Worm (Caenorhabditis elegans) whole organism, young adult: ENCODE data around the gene F59A1.16.

Source experiments
- B0261.1 ChIP-seq: sonication (generic microtip); optimal IDR thresholded peaks from 2 replicates; lab custom pipeline; 2016; ENCODE audit warnings: mild to moderate bottlenecking, missing genetic modification characterization, moderate library complexity, missing compliant biosample characterization
- B0336.3 ChIP-seq: fragments of 200-800 bp; sonication (Bioruptor generic); IDR thresholded peaks from 2 replicates; pipeline ENCODE4 v1.3.6; 2022; ENCODE audit warnings: missing genetic modification characterization, missing compliant biosample characterization
- C06A6.2 ChIP-seq: fragments of 200-800 bp; sonication (Bioruptor generic); conservative IDR thresholded peaks from 2 replicates; pipeline ENCODE4 v1.3.6; 2022; ENCODE audit warnings: missing genetic modification characterization, missing compliant biosample characterization
- C17E4.6 ChIP-seq: fragments of 200-800 bp; sonication (Bioruptor generic); IDR thresholded peaks from 2 replicates; pipeline ENCODE4 v1.3.6; 2022; ENCODE audit warnings: missing genetic modification reagents, missing genetic modification characterization, missing compliant biosample characterization
- K11D2.4 ChIP-seq: fragments of 200-800 bp; sonication (Bioruptor generic); IDR thresholded peaks from 2 replicates; pipeline ENCODE4 v1.3.6; 2022; ENCODE audit warnings: missing genetic modification reagents, missing genetic modification characterization, missing compliant biosample characterization
- T07F8.4 ChIP-seq: sonication (generic microtip); optimal IDR thresholded peaks from 2 replicates; lab custom pipeline; 2016; ENCODE audit warnings: mild to moderate bottlenecking, missing genetic modification characterization, moderate library complexity, missing compliant biosample characterization
- T26A5.8 ChIP-seq: sonication (generic microtip); optimal IDR thresholded peaks from 2 replicates; lab custom pipeline; 2016; ENCODE audit warnings: missing genetic modification characterization, missing compliant biosample characterization
- Y53G8AR.9 ChIP-seq: fragments of 200-800 bp; sonication (Bioruptor generic); conservative IDR thresholded peaks from 2 replicates; pipeline ENCODE4 v1.3.6; 2022; ENCODE audit warnings: missing genetic modification reagents, missing genetic modification characterization, missing compliant biosample characterization
- Y95B8A.8 ChIP-seq: fragments of 200-800 bp; sonication (Bioruptor generic); IDR thresholded peaks from 2 replicates; pipeline ENCODE4 v1.3.6; 2022; ENCODE audit warnings: missing genetic modification reagents, missing genetic modification characterization, missing compliant biosample characterization
- aptf-3 ChIP-seq: fragments of 200-800 bp; sonication (Bioruptor generic); IDR thresholded peaks from 2 replicates; pipeline ENCODE4 v1.3.6; 2022; ENCODE audit warnings: missing genetic modification characterization, missing compliant biosample characterization
- atf-7 ChIP-seq: sonication (generic microtip); optimal IDR thresholded peaks from 2 replicates; lab custom pipeline; 2017; ENCODE audit warnings: mild to moderate bottlenecking, missing genetic modification characterization, missing compliant biosample characterization
- attf-5 ChIP-seq: fragments of 200-800 bp; sonication (Bioruptor generic); optimal IDR thresholded peaks from 2 replicates; lab custom pipeline; 2018; ENCODE audit warnings: mild to moderate bottlenecking, missing genetic modification characterization, missing compliant biosample characterization
- attf-6 ChIP-seq: fragments of 200-800 bp; sonication (Bioruptor generic); IDR thresholded peaks from 2 replicates; pipeline ENCODE4 v1.3.6; 2022; ENCODE audit warnings: missing genetic modification reagents, missing genetic modification characterization, missing compliant biosample characterization
- cebp-1 ChIP-seq, 2 experiments: fragments of 200-800 bp in 1 of 2; sonication (Bioruptor generic) in 1 of 2; sonication (generic microtip) in 1 of 2; IDR thresholded peaks in 1 of 2; optimal IDR thresholded peaks in 1 of 2; 2 replicates each; pipeline versions ENCODE4 v1.3.6 to Lab custom; 2017 to 2022; ENCODE audit warnings: missing compliant biosample characterization in 2 of 2, missing genetic modification characterization in 2 of 2, mild to moderate bottlenecking in 1 of 2, missing genetic modification reagents in 1 of 2, moderate library complexity in 1 of 2
- ceh-40 ChIP-seq: fragments of 200-800 bp; sonication (Bioruptor generic); IDR thresholded peaks from 2 replicates; pipeline ENCODE4 v1.3.6; 2022; ENCODE audit warnings: missing genetic modification characterization, missing compliant biosample characterization
- dox-1 ChIP-seq: fragments of 200-800 bp; sonication (Bioruptor generic); IDR thresholded peaks from 2 replicates; pipeline ENCODE4 v1.3.6; 2022; ENCODE audit warnings: missing genetic modification reagents, missing genetic modification characterization, missing compliant biosample characterization
- ets-4 ChIP-seq: fragments of 200-800 bp; sonication (Bioruptor generic); optimal IDR thresholded peaks from 2 replicates; lab custom pipeline; 2018; ENCODE audit warnings: mild to moderate bottlenecking, missing genetic modification characterization, missing compliant biosample characterization
- fkh-3 ChIP-seq: sonication (generic microtip); optimal IDR thresholded peaks from 2 replicates; lab custom pipeline; 2016; ENCODE audit warnings: mild to moderate bottlenecking, missing genetic modification characterization, missing compliant biosample characterization
- let-607 ChIP-seq, 2 experiments: fragments of 200-800 bp in 1 of 2; sonication (Bioruptor generic) in 1 of 2; sonication (generic microtip) in 1 of 2; optimal IDR thresholded peaks; 2 replicates each; lab custom pipeline; 2016 to 2018; ENCODE audit warnings: mild to moderate bottlenecking in 2 of 2, missing compliant biosample characterization in 2 of 2, missing genetic modification characterization in 2 of 2, moderate library complexity in 2 of 2, missing genotype in 1 of 2
- lin-26 ChIP-seq: fragments of 200-800 bp; sonication (Bioruptor generic); IDR thresholded peaks from 2 replicates; pipeline ENCODE4 v1.3.6; 2022; ENCODE audit warnings: missing genetic modification reagents, missing genetic modification characterization, missing compliant biosample characterization
- lsl-1 ChIP-seq: fragments of 200-800 bp; sonication (Bioruptor generic); optimal IDR thresholded peaks from 2 replicates; lab custom pipeline; 2018; ENCODE audit warnings: mild to moderate bottlenecking, missing genetic modification characterization, moderate library complexity, missing compliant biosample characterization
- madf-10 ChIP-seq: sonication (generic microtip); optimal IDR thresholded peaks from 2 replicates; lab custom pipeline; 2016; ENCODE audit warnings: mild to moderate bottlenecking, missing genetic modification characterization, missing compliant biosample characterization
- mcd-1 ChIP-seq: fragments of 200-800 bp; sonication (Bioruptor generic); IDR thresholded peaks from 2 replicates; pipeline ENCODE4 v1.3.6; 2022; ENCODE audit warnings: missing genetic modification reagents, missing genetic modification characterization, missing compliant biosample characterization
- nfyb-1 ChIP-seq: fragments of 200-800 bp; sonication (Bioruptor generic); IDR thresholded peaks from 2 replicates; pipeline ENCODE4 v1.3.6; 2022; ENCODE audit warnings: missing genetic modification reagents, missing genetic modification characterization, missing compliant biosample characterization
- nhr-80 ChIP-seq: sonication (generic microtip); optimal IDR thresholded peaks from 2 replicates; lab custom pipeline; 2016; ENCODE audit warnings: missing genetic modification characterization, missing compliant biosample characterization
- nhr-90 ChIP-seq: sonication (generic microtip); optimal IDR thresholded peaks from 2 replicates; lab custom pipeline; 2016; ENCODE audit warnings: missing genotype, mild to moderate bottlenecking, missing genetic modification characterization, missing compliant biosample characterization
- pha-4 ChIP-seq: fragments of 150-350 bp; sonication (generic microtip); optimal IDR thresholded peaks from 2 replicates; lab custom pipeline; 2014; ENCODE audit warnings: missing biosample characterization, missing genetic modification reagents, missing genetic modification characterization
- rec-8 ChIP-seq, 2 experiments: sonication (generic microtip); optimal IDR thresholded peaks; 2 replicates each; lab custom pipeline; 2016; ENCODE audit warnings: mild to moderate bottlenecking in 2 of 2, missing genetic modification characterization in 2 of 2, missing genetic modification reagents in 2 of 2, missing genotype in 2 of 2, missing biosample characterization in 1 of 2, missing compliant biosample characterization in 1 of 2, moderate library complexity in 1 of 2
- rpc-1 ChIP-seq, 2 experiments: fragments of 150-350 bp in 1 of 2; sonication (generic microtip) in 1 of 2; optimal IDR thresholded peaks; 2 replicates each; lab custom pipeline; 2014 to 2018; ENCODE audit warnings: missing biosample characterization in 1 of 2, missing genetic modification characterization in 1 of 2, missing genetic modification reagents in 1 of 2, missing genotype in 1 of 2
- snpc-4 ChIP-seq, 5 experiments: fragments of 150-350 bp in 1 of 5; sonication (generic microtip) in 4 of 5; optimal IDR thresholded peaks; 2 replicates each; lab custom pipeline; 2014 to 2018; ENCODE audit warnings: missing genetic modification characterization in 5 of 5, missing biosample characterization in 3 of 5, antibody characterized with exemption in 2 of 5, mild to moderate bottlenecking in 2 of 5, missing compliant biosample characterization in 2 of 5, missing genotype in 2 of 5, moderate library complexity in 2 of 5, missing genetic modification reagents in 1 of 5
- tbp1 ChIP-seq: fragments of 200-800 bp; sonication (Bioruptor generic); optimal IDR thresholded peaks from 2 replicates; lab custom pipeline; 2018; ENCODE audit warnings: mild to moderate bottlenecking, missing genetic modification characterization, missing compliant biosample characterization
- unc-62 ChIP-seq: fragments of 150-350 bp; optimal IDR thresholded peaks from 2 replicates; lab custom pipeline; 2014; ENCODE audit warnings: missing biosample characterization, missing genetic modification reagents, missing genetic modification characterization
- xnd-1 ChIP-seq: sonication (generic microtip); optimal IDR thresholded peaks from 2 replicates; lab custom pipeline; 2016; ENCODE audit warnings: missing genotype, missing genetic modification reagents, missing genetic modification characterization, missing compliant biosample characterization
- zim-3 ChIP-seq: sonication (generic microtip); optimal IDR thresholded peaks from 2 replicates; lab custom pipeline; 2017; ENCODE audit warnings: mild to moderate bottlenecking, missing genetic modification characterization, moderate library complexity, missing compliant biosample characterization
- ztf-18 ChIP-seq: sonication (generic microtip); optimal IDR thresholded peaks from 2 replicates; lab custom pipeline; 2016; ENCODE audit warnings: missing genotype, mild to moderate bottlenecking, missing genetic modification characterization, missing compliant biosample characterization
- ztf-22 ChIP-seq: fragments of 200-800 bp; sonication (Bioruptor generic); optimal IDR thresholded peaks from 2 replicates; lab custom pipeline; 2018; ENCODE audit warnings: mild to moderate bottlenecking, missing genetic modification characterization, moderate library complexity, missing compliant biosample characterization
- ztf-26 ChIP-seq: sonication (generic microtip); optimal IDR thresholded peaks from 2 replicates; lab custom pipeline; 2017; ENCODE audit warnings: missing genetic modification characterization, missing compliant biosample characterization
- ztf-28 ChIP-seq: fragments of 200-800 bp; sonication (Bioruptor generic); IDR thresholded peaks from 2 replicates; pipeline ENCODE4 v1.3.6; 2022; ENCODE audit warnings: missing genetic modification reagents, missing genetic modification characterization, missing compliant biosample characterization
- ztf-3 ChIP-seq: fragments of 200-800 bp; sonication (Bioruptor generic); optimal IDR thresholded peaks from 2 replicates; lab custom pipeline; 2018; ENCODE audit warnings: mild to moderate bottlenecking, missing genetic modification characterization, missing compliant biosample characterization

F59A1.16 gene

ce11 chrV:17724704-17725103 is 39.9 kb upstream of the F59A1.16 start, which contains the start of gene fat-5:
fat-5 (plus strand) TSS chrV:17725004.
- TF ChIP-seq ztf-18 (tag; lab: Kevin White, UChicago) (no peak), rec-8 (tag; optimal IDR thresholded peaks at IDR 0.05; lab: Kevin White, UChicago) (no peak), lsl-1 (GFP tag; lab: Kevin White, UChicago) (no peak), lin-26 (no peak), aptf-3 (GFP tag; lab: Robert Waterston, UW) (no peak), ztf-28 (GFP tag; lab: Robert Waterston, UW) (no peak), Y53G8AR.9 (GFP tag; lab: Robert Waterston, UW) (no peak)

- TF ChIP-seq fkh-3 = no peak
- no peak for TF ChIP-seq ceh-40 (GFP tag; lab: Robert Waterston, UW)
- TF ChIP-seq nhr-80 (tag; lab: Kevin White, UChicago) = peak; percentile 44
These were observed 38.5 kb upstream of the F59A1.16 start for ce11 chrV:17723142-17723781.

- TF ChIP-seq lin-26 = peak; percentile 57; the same call in 1 of the 2 replicates
- peak; percentile 13 for TF ChIP-seq rpc-1 (optimal IDR thresholded peaks at IDR 0.05; lab: Kevin White, UChicago)
- peak; percentile 67 for TF ChIP-seq rpc-1 (tag; optimal IDR thresholded peaks at IDR 0.05; lab: Kevin White, UChicago)
- TF ChIP-seq C06A6.2 (GFP tag; lab: Robert Waterston, UW) = no peak
- TF ChIP-seq C17E4.6 (GFP tag; lab: Robert Waterston, UW) = no peak
- TF ChIP-seq tbp1 (GFP tag; lab: Kevin White, UChicago) = peak; percentile 72
- TF ChIP-seq attf-6 (GFP tag; lab: Robert Waterston, UW) = 0 out of 2 replicates have a peak, but pooled peaks have one; percentile 38
- peak; percentile 46 for TF ChIP-seq B0261.1 (tag; lab: Kevin White, UChicago)
These were observed 37.8 kb upstream of the F59A1.16 start for ce11 chrV:17722553-17722952.

- TF ChIP-seq xnd-1 (tag; lab: Kevin White, UChicago) (no peak), B0336.3 (peak; percentile 52; the same call in 1 of the 2 replicates), ztf-26 (tag; lab: Kevin White, UChicago) (peak; percentile 15), atf-7 (tag; lab: Kevin White, UChicago) (peak; percentile 83), tbp1 (GFP tag; lab: Kevin White, UChicago) (peak; percentile 40), unc-62 (GFP tag; lab: Kevin White, UChicago) (peak; percentile 67), ztf-3 (GFP tag; lab: Kevin White, UChicago) (no peak), Y95B8A.8 (peak; percentile 72; the same call in 1 of the 2 replicates), K11D2.4 (GFP tag; lab: Robert Waterston, UW) (peak; percentile 49; the same call in 1 of the 2 replicates), nhr-80 (tag; lab: Kevin White, UChicago) (peak; percentile 99), let-607 (tag; optimal IDR thresholded peaks at IDR 0.05; lab: Kevin White, UChicago) (peak in 1 of 2 experiments; percentile 31), ztf-22 (GFP tag; lab: Kevin White, UChicago) (peak; percentile 83), attf-5 (GFP tag; lab: Kevin White, UChicago) (peak; percentile 12), nhr-90 (tag; lab: Kevin White, UChicago) (peak; percentile 6), T07F8.4 (tag; lab: Kevin White, UChicago) (no peak), mcd-1 (no peak), T26A5.8 (tag; lab: Kevin White, UChicago) (no peak), zim-3 (tag; lab: Kevin White, UChicago) (no peak), rec-8 (tag; optimal IDR thresholded peaks at IDR 0.05; lab: Kevin White, UChicago) (no peak), madf-10 (tag; lab: Kevin White, UChicago) (peak; percentile 20), cebp-1 (GFP tag; IDR thresholded peaks at IDR 0.05; lab: Robert Waterston, UW) (peak; percentile 22; the same call in 1 of the 2 replicates), cebp-1 (tag; optimal IDR thresholded peaks at IDR 0.05; lab: Kevin White, UChicago) (peak; percentile 70), dox-1 (peak; percentile 56; the same call in 1 of the 2 replicates), ets-4 (peak; percentile 49), snpc-4 (GFP tag; optimal IDR thresholded peaks at IDR 0.05; lab: Kevin White, UChicago) (no peak), snpc-4 (tag; optimal IDR thresholded peaks at IDR 0.05; lab: Kevin White, UChicago) (peak in 2 of 4 experiments; percentile 25 to 72), pha-4 (tag; lab: Kevin White, UChicago) (peak; percentile 30), nfyb-1 (GFP tag; lab: Robert Waterston, UW) (0 out of 2 replicates have a peak, but pooled peaks have one; percentile 53)
- TF ChIP-seq, all 124 proteins: peak for 19
These were observed 37.0 kb upstream of the F59A1.16 start for ce11 chrV:17721709-17722108.
